Fruit fly (Drosophila melanogaster): ENCODE results near the gene CG15034.

The CG15034 gene

DNA sequence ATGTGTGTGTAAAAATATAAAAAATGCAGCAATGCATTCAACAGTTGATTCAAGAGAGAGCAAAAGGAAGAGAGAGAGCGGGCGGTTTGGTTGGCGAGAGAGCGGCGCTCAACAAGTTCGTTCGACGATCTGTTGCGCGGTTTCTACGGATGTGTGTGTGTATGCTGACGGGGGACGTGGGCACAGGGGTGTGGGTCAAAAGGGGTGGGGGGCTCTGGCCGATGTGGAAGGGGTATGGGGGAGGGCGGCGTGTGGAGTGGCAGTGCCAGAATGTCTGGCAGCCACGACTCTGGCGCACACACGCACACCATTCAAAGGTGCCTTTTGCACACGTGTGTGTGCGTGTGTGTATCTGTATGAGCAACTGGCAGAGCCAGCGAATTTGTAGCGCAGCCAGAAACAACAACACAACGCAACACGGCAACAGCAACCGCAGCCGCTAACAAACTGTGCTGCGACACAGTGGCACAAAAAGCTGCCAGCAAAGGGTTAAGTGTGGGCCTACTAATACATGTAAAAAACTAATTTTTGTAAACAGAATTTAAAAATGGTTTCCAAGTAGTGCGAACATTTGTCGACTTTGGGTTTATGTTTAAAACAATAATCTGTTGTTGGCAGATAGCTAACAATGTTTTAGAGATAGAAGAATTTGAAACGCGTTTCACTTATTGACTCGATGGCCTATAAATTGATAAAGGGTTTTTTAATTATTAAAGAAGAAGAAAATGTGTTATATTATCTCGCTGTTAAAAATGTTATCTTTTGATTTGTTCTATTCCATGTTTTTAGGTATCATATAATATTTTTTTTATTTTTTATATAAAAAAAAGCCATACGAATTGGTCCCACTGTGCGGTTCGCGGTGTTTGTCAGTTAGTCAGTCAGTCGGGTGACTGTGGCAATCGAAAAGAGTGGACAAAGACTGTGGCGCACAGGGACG is 40.5 kb downstream of the CG15034 start:
- peak; percentile 64 for TF ChIP-seq CG5204 (GFP tag; optimal IDR thresholded peaks at IDR 0.05)
- peak; percentile 76 for TF ChIP-seq CG14711 (tag; optimal IDR thresholded peaks at IDR 0.05)
- peak; percentile 76 for TF ChIP-seq tj (GFP tag; optimal IDR thresholded peaks at IDR 0.05)
- peak; percentile 57 for TF ChIP-seq pad (GFP tag; optimal IDR thresholded peaks at IDR 0.05)
- peak; percentile 81 for TF ChIP-seq CG7101 (tag; optimal IDR thresholded peaks at IDR 0.05)
- TF ChIP-seq CG7045 (GFP tag; optimal IDR thresholded peaks at IDR 0.05) = peak; percentile 73
- peak; percentile 27 for TF ChIP-seq bab1 (GFP tag; optimal IDR thresholded peaks at IDR 0.05)
- TF ChIP-seq Crg-1 (GFP tag; optimal IDR thresholded peaks at IDR 0.05) = no peak
- TF ChIP-seq Mnt (GFP tag; optimal IDR thresholded peaks at IDR 0.05) = no peak
- TF ChIP-seq ovo (GFP tag; optimal IDR thresholded peaks at IDR 0.05) = peak; percentile 67
- peak; percentile 56 for TF ChIP-seq toe (GFP tag; optimal IDR thresholded peaks at IDR 0.05)
- peak; percentile 62 for TF ChIP-seq cic (GFP tag; optimal IDR thresholded peaks at IDR 0.05)
- TF ChIP-seq CG11617 (GFP tag; optimal IDR thresholded peaks at IDR 0.05) = peak; percentile 92
- TF ChIP-seq kay (GFP tag; ENCODE audit: borderline replicate concordance) = peak; percentile 90
- TF ChIP-seq Hr96 (GFP tag; optimal IDR thresholded peaks at IDR 0.05) = peak; percentile 57
- peak; percentile 60 for TF ChIP-seq CG1620 (GFP tag; optimal IDR thresholded peaks at IDR 0.05)
- peak; percentile 65 for TF ChIP-seq CG12768 (GFP tag; optimal IDR thresholded peaks at IDR 0.05)
- TF ChIP-seq CG33017 (tag; optimal IDR thresholded peaks at IDR 0.05) = peak; percentile 49
- no peak for TF ChIP-seq cnc (optimal IDR thresholded peaks at IDR 0.05)
- TF ChIP-seq Clk (GFP tag; optimal IDR thresholded peaks at IDR 0.05) = peak; percentile 78

DNA sequence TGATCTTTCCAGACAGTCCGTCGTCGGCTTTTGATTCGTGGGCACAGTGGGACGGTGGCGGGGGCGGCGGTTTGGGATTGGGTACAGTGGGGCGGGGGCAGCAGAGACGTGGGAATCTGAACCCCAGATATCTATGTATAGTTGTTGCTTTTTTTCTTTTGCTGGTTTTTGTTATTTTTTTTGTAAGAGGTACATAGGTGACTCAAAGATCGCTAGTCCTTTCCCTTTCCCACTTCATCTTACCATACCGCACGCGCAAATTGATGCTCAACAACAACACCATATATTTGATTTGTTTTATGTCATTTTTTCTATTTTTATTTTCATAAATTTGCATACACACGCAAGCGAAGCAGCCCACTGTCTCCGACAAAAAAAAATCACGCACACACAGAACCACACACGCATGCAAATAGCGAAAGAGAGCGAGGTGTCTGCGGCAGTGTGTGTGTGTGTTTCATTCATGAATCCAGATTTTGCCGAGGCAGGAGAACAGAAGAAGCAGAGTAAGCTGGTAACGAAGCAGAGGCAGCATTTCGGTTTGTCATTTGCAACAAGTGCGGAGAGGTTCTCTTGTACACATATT is 41.5 kb downstream of the CG15034 start:
- TF ChIP-seq kay (GFP tag; ENCODE audit: borderline replicate concordance) (no peak), CG11617 (GFP tag; optimal IDR thresholded peaks at IDR 0.05) (no peak), Mnt (GFP tag; optimal IDR thresholded peaks at IDR 0.05) (peak; percentile 29), toe (GFP tag; optimal IDR thresholded peaks at IDR 0.05) (no peak), CG14711 (tag; optimal IDR thresholded peaks at IDR 0.05) (peak; percentile 10), bab1 (GFP tag; optimal IDR thresholded peaks at IDR 0.05) (peak; percentile 0), tj (GFP tag; optimal IDR thresholded peaks at IDR 0.05) (peak; percentile 52), cic (GFP tag; optimal IDR thresholded peaks at IDR 0.05) (peak; percentile 51), Clk (GFP tag; optimal IDR thresholded peaks at IDR 0.05) (no peak), CG7101 (tag; optimal IDR thresholded peaks at IDR 0.05) (no peak), CG1620 (GFP tag; optimal IDR thresholded peaks at IDR 0.05) (no peak), cnc (optimal IDR thresholded peaks at IDR 0.05) (no peak), CG5204 (GFP tag; optimal IDR thresholded peaks at IDR 0.05) (no peak)

DNA sequence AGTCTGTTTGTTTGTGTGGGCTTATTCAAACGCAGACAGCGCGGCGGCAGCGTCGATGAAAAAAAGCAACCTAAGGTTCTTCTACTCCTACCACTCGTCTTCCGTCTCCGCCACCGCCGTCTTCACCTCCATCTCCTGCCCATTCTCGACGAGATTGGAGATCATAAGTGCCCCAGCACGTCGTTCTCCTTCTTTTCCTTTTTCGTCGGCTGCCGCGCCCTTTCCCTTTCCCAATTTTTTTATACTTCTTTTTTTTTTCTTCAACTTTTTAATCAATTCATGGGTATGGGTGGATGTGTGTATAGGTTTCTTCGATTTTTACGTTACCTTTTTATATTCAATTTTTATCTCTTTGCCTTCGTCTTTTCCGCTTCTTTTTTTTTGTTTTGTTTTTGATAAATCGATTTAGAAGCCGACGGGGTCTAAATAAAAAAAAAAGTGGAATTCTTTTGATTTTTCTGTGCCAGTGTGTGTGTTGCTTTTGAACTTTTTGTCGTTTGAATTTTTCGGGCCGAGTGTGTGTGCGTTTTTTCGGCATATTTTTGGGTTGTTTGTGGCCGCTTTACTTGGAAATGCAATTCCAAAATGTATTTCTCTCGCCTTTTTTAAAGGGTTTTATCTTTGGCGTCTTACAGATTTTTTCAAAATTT is 42.4 kb downstream of the CG15034 start:
- no peak for TF ChIP-seq CG7101 (tag; optimal IDR thresholded peaks at IDR 0.05)
- TF ChIP-seq pad (GFP tag; optimal IDR thresholded peaks at IDR 0.05) = no peak
- TF ChIP-seq Crg-1 (GFP tag; optimal IDR thresholded peaks at IDR 0.05) = no peak
- no peak for TF ChIP-seq CG5204 (GFP tag; optimal IDR thresholded peaks at IDR 0.05)

DNA sequence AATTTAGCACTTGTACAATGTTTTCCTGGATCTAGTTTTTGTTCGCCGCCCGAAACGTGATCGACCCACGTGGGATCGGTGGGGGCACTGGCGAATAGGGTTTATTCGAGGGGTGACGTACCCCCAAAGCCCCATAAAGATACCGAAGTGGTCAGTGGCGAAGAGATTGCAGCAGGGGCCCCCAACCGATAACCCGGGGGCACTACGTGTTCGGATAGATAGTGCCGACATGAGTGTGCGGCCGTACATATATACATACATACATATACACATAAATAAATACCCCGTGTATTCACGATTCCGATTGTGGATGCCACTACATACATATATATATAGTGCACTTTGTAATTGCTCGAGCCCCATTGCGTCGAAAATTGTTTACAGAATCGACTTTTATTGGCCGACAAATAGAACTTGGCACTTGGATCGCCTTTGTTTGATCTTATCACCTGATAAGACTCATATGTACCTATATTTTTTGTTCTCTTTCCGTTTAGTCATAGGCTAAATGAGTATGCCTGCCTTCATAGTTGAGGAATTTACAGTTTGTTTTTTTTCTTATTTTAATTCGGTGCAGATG is 43.4 kb downstream of the CG15034 start:
- TF ChIP-seq CG7045 (GFP tag; optimal IDR thresholded peaks at IDR 0.05) = no peak
- TF ChIP-seq kay (GFP tag; ENCODE audit: borderline replicate concordance) = peak; percentile 84
- TF ChIP-seq CG1620 (GFP tag; optimal IDR thresholded peaks at IDR 0.05) = no peak
- peak; percentile 53 for TF ChIP-seq Mnt (GFP tag; optimal IDR thresholded peaks at IDR 0.05)
- no peak for TF ChIP-seq cnc (optimal IDR thresholded peaks at IDR 0.05)
- no peak for TF ChIP-seq Clk (GFP tag; optimal IDR thresholded peaks at IDR 0.05)
- TF ChIP-seq toe (GFP tag; optimal IDR thresholded peaks at IDR 0.05) = no peak
- peak; percentile 50 for TF ChIP-seq cic (GFP tag; optimal IDR thresholded peaks at IDR 0.05)
- no peak for TF ChIP-seq tj (GFP tag; optimal IDR thresholded peaks at IDR 0.05)
- no peak for TF ChIP-seq CG5204 (GFP tag; optimal IDR thresholded peaks at IDR 0.05)
- no peak for TF ChIP-seq CG33017 (tag; optimal IDR thresholded peaks at IDR 0.05)

DNA sequence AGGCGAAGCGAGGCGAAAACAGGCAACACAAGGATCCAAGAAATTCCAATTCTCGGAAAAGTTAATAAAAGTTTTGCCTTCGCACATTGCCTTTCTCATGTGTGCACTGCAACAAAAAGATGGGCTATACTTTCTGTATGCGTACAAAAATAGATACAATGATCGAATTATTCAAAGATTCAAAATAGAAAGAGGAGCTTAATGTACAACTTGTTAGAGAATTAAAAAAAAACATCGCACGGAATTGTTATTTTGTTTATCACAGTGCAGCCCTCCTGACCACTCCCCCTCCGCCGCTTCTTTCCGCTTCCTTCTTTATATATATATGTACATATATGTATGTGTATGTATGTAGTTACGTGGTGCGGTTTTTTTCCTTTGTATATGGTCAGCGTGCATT is 45.0 kb downstream of the CG15034 start:
- TF ChIP-seq CG7101 (tag; optimal IDR thresholded peaks at IDR 0.05) (no peak), Crg-1 (GFP tag; optimal IDR thresholded peaks at IDR 0.05) (no peak), cic (GFP tag; optimal IDR thresholded peaks at IDR 0.05) (no peak), Mnt (GFP tag; optimal IDR thresholded peaks at IDR 0.05) (no peak), Clk (GFP tag; optimal IDR thresholded peaks at IDR 0.05) (no peak), CG1620 (GFP tag; optimal IDR thresholded peaks at IDR 0.05) (no peak), CG7045 (GFP tag; optimal IDR thresholded peaks at IDR 0.05) (no peak)
